Fruit fly (Drosophila melanogaster): Measurements from ENCODE around the gene Raf.

Raf gene

dm6 chrX:2317347-2317832 lies 22.1 kb downstream of the Raf start (continued):
- TF ChIP-seq amos (GFP tag; IDR thresholded peaks at IDR 0.05; ENCODE audit: partially characterized antibody): no peak
- peak; percentile 60 for TF ChIP-seq Hr39 (optimal IDR thresholded peaks at IDR 0.05)
- TF ChIP-seq sima (GFP tag; optimal IDR thresholded peaks at IDR 0.05): no peak
- peak; percentile 70; the same call in 1 of the 2 replicates for TF ChIP-seq CG32532 (GFP tag; IDR thresholded peaks at IDR 0.05)
- TF ChIP-seq CG10147 (GFP tag; optimal IDR thresholded peaks at IDR 0.05): no peak
- TF ChIP-seq hkb (optimal IDR thresholded peaks at IDR 0.05): no peak
- peak; percentile 42 for TF ChIP-seq hkb (GFP tag; IDR thresholded peaks at IDR 0.05)
- peak; percentile 46 for TF ChIP-seq CG13296 (GFP tag; optimal IDR thresholded peaks at IDR 0.05)
- no peak for TF ChIP-seq CG18599 (GFP tag; optimal IDR thresholded peaks at IDR 0.05)
- no peak for TF ChIP-seq vnd (GFP tag; IDR thresholded peaks at IDR 0.05; ENCODE audit: partially characterized antibody)
- no peak for TF ChIP-seq jigr1 (GFP tag; IDR thresholded peaks at IDR 0.05)
- TF ChIP-seq tin (GFP tag; optimal IDR thresholded peaks at IDR 0.05): no peak
- no peak for TF ChIP-seq pzg (GFP tag; optimal IDR thresholded peaks at IDR 0.05)
- peak; percentile 74 for TF ChIP-seq sens (GFP tag)
- peak; percentile 78 for TF ChIP-seq nau (GFP tag; optimal IDR thresholded peaks at IDR 0.05)
- TF ChIP-seq cg (GFP tag; optimal IDR thresholded peaks at IDR 0.05): peak; percentile 79
- peak; percentile 23; the same call in 1 of the 4 replicates for TF ChIP-seq Dll (GFP tag; IDR thresholded peaks at IDR 0.05; ENCODE audit: partially characterized antibody)
- TF ChIP-seq lmd (GFP tag; IDR thresholded peaks at IDR 0.05): no peak
- peak; percentile 47 for TF ChIP-seq CG4707 (GFP tag; optimal IDR thresholded peaks at IDR 0.05)
- TF ChIP-seq Deaf1 (tag; optimal IDR thresholded peaks at IDR 0.05): peak; percentile 28
- 0 out of 2 replicates have a peak, but pooled peaks have one; percentile 21 for TF ChIP-seq ara (GFP tag; IDR thresholded peaks at IDR 0.05)
- peak; percentile 49; the same call in 1 of the 2 replicates for TF ChIP-seq CG13287 (GFP tag; IDR thresholded peaks at IDR 0.05; ENCODE audit: partially characterized antibody)
- no peak for TF ChIP-seq CG2202 (tag; optimal IDR thresholded peaks at IDR 0.05)
- TF ChIP-seq CG10209 (GFP tag; optimal IDR thresholded peaks at IDR 0.05): no peak
- no peak for TF ChIP-seq eyg (GFP tag; optimal IDR thresholded peaks at IDR 0.05)
- peak; percentile 11 for TF ChIP-seq CG10543 (GFP tag; optimal IDR thresholded peaks at IDR 0.05)
- TF ChIP-seq Neu2 (GFP tag; optimal IDR thresholded peaks at IDR 0.05; ENCODE audit: borderline replicate concordance): no peak
- TF ChIP-seq C15 (GFP tag; IDR thresholded peaks at IDR 0.05): no peak
- no peak for TF ChIP-seq Usf (GFP tag; optimal IDR thresholded peaks at IDR 0.05)
- no peak for TF ChIP-seq ato (GFP tag; IDR thresholded peaks at IDR 0.05; ENCODE audit: partially characterized antibody)
- no peak for TF ChIP-seq esg (GFP tag; conservative IDR thresholded peaks at IDR 0.05)
- TF ChIP-seq sug (tag; optimal IDR thresholded peaks at IDR 0.05): peak; percentile 94
- no peak for TF ChIP-seq Xbp1 (GFP tag; optimal IDR thresholded peaks at IDR 0.05)
- TF ChIP-seq CG1024 (GFP tag; IDR thresholded peaks at IDR 0.05): no peak
- no peak for TF ChIP-seq ab (GFP tag; optimal IDR thresholded peaks at IDR 0.05)
- no peak for TF ChIP-seq cas (GFP tag; IDR thresholded peaks at IDR 0.05)
- no peak for TF ChIP-seq CG18764 (GFP tag; optimal IDR thresholded peaks at IDR 0.05)
- TF ChIP-seq Trl (optimal IDR thresholded peaks at IDR 0.05): peak; percentile 94 to 99
- peak; percentile 63 for TF ChIP-seq Trl (GFP tag; optimal IDR thresholded peaks at IDR 0.05)
- TF ChIP-seq CG30403 (GFP tag; optimal IDR thresholded peaks at IDR 0.05): no peak
- TF ChIP-seq CG12769 (tag; optimal IDR thresholded peaks at IDR 0.05): peak; percentile 64
- no peak for TF ChIP-seq NC2β (GFP tag; optimal IDR thresholded peaks at IDR 0.05)
- peak; percentile 18 for TF ChIP-seq CG2712 (tag; optimal IDR thresholded peaks at IDR 0.05)
- TF ChIP-seq CG8924 (tag; optimal IDR thresholded peaks at IDR 0.05): no peak
- TF ChIP-seq Scr (GFP tag; IDR thresholded peaks at IDR 0.05; ENCODE audit: partially characterized antibody): peak; percentile 31
- peak; percentile 47 for TF ChIP-seq Nf-YB (GFP tag; optimal IDR thresholded peaks at IDR 0.05)
- no peak for TF ChIP-seq unpg (GFP tag; optimal IDR thresholded peaks at IDR 0.05)
- peak; percentile 61; the same call in 2 of the 3 replicates for TF ChIP-seq ci (GFP tag; IDR thresholded peaks at IDR 0.05)
- TF ChIP-seq chm (GFP tag; IDR thresholded peaks at IDR 0.05): 0 out of 2 replicates have a peak, but pooled peaks have one; percentile 54
- peak; percentile 15 for TF ChIP-seq lab (GFP tag; optimal IDR thresholded peaks at IDR 0.05)
- no peak for TF ChIP-seq gt (GFP tag; IDR thresholded peaks at IDR 0.05)
